Fruit fly (Drosophila melanogaster) whole organism, prepupa: ENCODE measurements around the gene CG13113.

Experiments used
- Blimp-1 ChIP-seq: fragments of 200-800 bp; sonication (Bioruptor generic); optimal IDR thresholded peaks from 3 replicates; lab custom pipeline; 2017; ENCODE audit warnings: missing biosample characterization, missing genetic modification characterization, mild to moderate bottlenecking, moderate library complexity, missing genetic modification reagents
- CG10669 ChIP-seq: fragments of 200-800 bp; sonication (Bioruptor generic); optimal IDR thresholded peaks from 3 replicates; lab custom pipeline; 2018; ENCODE audit warnings: missing biosample characterization, mild to moderate bottlenecking, missing genetic modification characterization, moderate library complexity
- CG11294 ChIP-seq: fragments of 200-800 bp; sonication (Bioruptor generic); IDR thresholded peaks from 2 replicates; pipeline ENCODE4 v1.3.6; 2022; ENCODE audit warnings: missing biosample characterization, missing genetic modification characterization
- CG11762 ChIP-seq: fragments of 200-800 bp; sonication (Bioruptor generic); optimal IDR thresholded peaks from 3 replicates; lab custom pipeline; 2016; ENCODE audit warnings: missing biosample characterization, missing genetic modification characterization; ENCODE audit not compliant: insufficient read depth
- CG11902 ChIP-seq: fragments of 200-800 bp; sonication (Bioruptor generic); optimal IDR thresholded peaks from 3 replicates; lab custom pipeline; 2016; ENCODE audit warnings: missing biosample characterization, missing genetic modification characterization
- CG15336 ChIP-seq: fragments of 200-800 bp; sonication (Bioruptor generic); IDR thresholded peaks from 2 replicates; pipeline ENCODE4 v1.3.6; 2022; ENCODE audit warnings: missing biosample characterization, missing genetic modification characterization
- CG1621 ChIP-seq: fragments of 200-800 bp; sonication (Bioruptor generic); optimal IDR thresholded peaks from 3 replicates; lab custom pipeline; 2018; ENCODE audit warnings: missing biosample characterization, mild to moderate bottlenecking, missing genetic modification characterization
- CG16779 ChIP-seq: fragments of 200-800 bp; sonication (Bioruptor generic); optimal IDR thresholded peaks from 3 replicates; lab custom pipeline; 2017; ENCODE audit warnings: missing biosample characterization, mild to moderate bottlenecking, missing genetic modification characterization
- CG3032 ChIP-seq: fragments of 200-800 bp; optimal IDR thresholded peaks from 2 replicates; lab custom pipeline; 2019; ENCODE audit warnings: missing biosample characterization, mild to moderate bottlenecking, missing genetic modification characterization, moderate library complexity
- CG31627 ChIP-seq: fragments of 200-800 bp; sonication (Bioruptor generic); optimal IDR thresholded peaks from 3 replicates; lab custom pipeline; 2016; ENCODE audit warnings: missing biosample characterization, missing genetic modification characterization
- CG32006 ChIP-seq: fragments of 200-800 bp; sonication (Bioruptor generic); optimal IDR thresholded peaks from 3 replicates; lab custom pipeline; 2017; ENCODE audit warnings: missing biosample characterization, mild to moderate bottlenecking, missing genetic modification characterization
- CG34406 ChIP-seq: fragments of 200-800 bp; sonication (Bioruptor generic); optimal IDR thresholded peaks from 3 replicates; lab custom pipeline; 2016; ENCODE audit warnings: missing biosample characterization, missing genetic modification characterization
- CG3919 ChIP-seq: fragments of 200-800 bp; sonication (Bioruptor generic); optimal IDR thresholded peaks from 3 replicates; lab custom pipeline; 2016; ENCODE audit warnings: missing biosample characterization, missing genetic modification characterization
- CG6276 ChIP-seq: fragments of 200-800 bp; sonication (Bioruptor generic); optimal IDR thresholded peaks from 2 replicates; lab custom pipeline; 2017; ENCODE audit warnings: missing biosample characterization, mild to moderate bottlenecking, missing genetic modification characterization
- CG6792 ChIP-seq: fragments of 200-800 bp; sonication (Bioruptor generic); optimal IDR thresholded peaks from 3 replicates; lab custom pipeline; 2016; ENCODE audit warnings: missing biosample characterization, missing genetic modification characterization
- CG6808 ChIP-seq: fragments of 200-800 bp; sonication (Bioruptor generic); optimal IDR thresholded peaks from 3 replicates; lab custom pipeline; 2017; ENCODE audit warnings: missing biosample characterization, missing genetic modification characterization, mild to moderate bottlenecking, moderate library complexity, missing genetic modification reagents
- CG6854 ChIP-seq: fragments of 200-800 bp; sonication (Bioruptor generic); optimal IDR thresholded peaks from 2 replicates; lab custom pipeline; 2017; ENCODE audit warnings: missing biosample characterization, mild to moderate bottlenecking, missing genetic modification characterization
- CG7368 ChIP-seq: fragments of 200-800 bp; sonication (Bioruptor generic); optimal IDR thresholded peaks from 3 replicates; lab custom pipeline; 2016; ENCODE audit warnings: missing biosample characterization, missing genetic modification characterization
- CG8119 ChIP-seq: fragments of 200-800 bp; sonication (Bioruptor generic); IDR thresholded peaks from 3 replicates; pipeline ENCODE4 v1.3.6; 2022; ENCODE audit warnings: missing biosample characterization, missing genetic modification characterization
- CG8319 ChIP-seq: fragments of 200-800 bp; sonication (Bioruptor generic); optimal IDR thresholded peaks from 3 replicates; lab custom pipeline; 2016; ENCODE audit warnings: missing biosample characterization, missing genetic modification characterization
- CG8632 ChIP-seq: fragments of 200-800 bp; sonication (Bioruptor generic); optimal IDR thresholded peaks from 3 replicates; lab custom pipeline; 2016; ENCODE audit warnings: missing biosample characterization, missing genetic modification characterization
- CG9139 ChIP-seq: fragments of 200-800 bp; sonication (Bioruptor generic); optimal IDR thresholded peaks from 3 replicates; lab custom pipeline; 2017; ENCODE audit warnings: missing biosample characterization, mild to moderate bottlenecking, missing genetic modification characterization
- Eip75B ChIP-seq: fragments of 200-800 bp; sonication (Bioruptor generic); optimal IDR thresholded peaks from 3 replicates; lab custom pipeline; 2016; ENCODE audit warnings: missing biosample characterization, missing genetic modification characterization
- Eip78C ChIP-seq: fragments of 200-800 bp; sonication (Bioruptor generic); peaks from one replicate; lab custom pipeline; 2016; ENCODE audit warnings: missing biosample characterization, missing genetic modification characterization
- Eip93F ChIP-seq: fragments of 200-800 bp; sonication (Bioruptor generic); optimal IDR thresholded peaks from 2 replicates; lab custom pipeline; 2016; ENCODE audit warnings: missing biosample characterization, mild to moderate bottlenecking, missing genetic modification characterization
- Ets96B ChIP-seq: fragments of 200-800 bp; optimal IDR thresholded peaks from 2 replicates; lab custom pipeline; 2019; ENCODE audit warnings: missing biosample characterization, mild to moderate bottlenecking, missing genetic modification characterization, moderate library complexity
- Gug ChIP-seq: fragments of 200-800 bp; sonication (Bioruptor generic); IDR thresholded peaks from 2 replicates; pipeline ENCODE4 v1.3.6; 2022; ENCODE audit warnings: missing biosample characterization, missing genetic modification characterization
- Hr38 ChIP-seq: sonication (Bioruptor generic); optimal IDR thresholded peaks from 2 replicates; lab custom pipeline; 2016; ENCODE audit warnings: missing biosample characterization, missing genetic modification characterization
- Hr39 ChIP-seq: fragments of 200-800 bp; sonication (Bioruptor generic); optimal IDR thresholded peaks from 2 replicates; lab custom pipeline; 2016; ENCODE audit warnings: missing biosample characterization, missing genetic modification characterization
- Hr4 ChIP-seq: fragments of 200-800 bp; sonication (Bioruptor generic); optimal IDR thresholded peaks from 3 replicates; lab custom pipeline; 2016; ENCODE audit warnings: missing biosample characterization, missing genetic modification characterization
- Lpt ChIP-seq: fragments of 200-800 bp; sonication (Bioruptor generic); optimal IDR thresholded peaks from 3 replicates; lab custom pipeline; 2016; ENCODE audit warnings: missing biosample characterization, missing genetic modification characterization
- Smox ChIP-seq: fragments of 200-800 bp; sonication (Bioruptor generic); optimal IDR thresholded peaks from 3 replicates; lab custom pipeline; 2016; ENCODE audit warnings: missing biosample characterization, missing genetic modification characterization
- Sox102F ChIP-seq: fragments of 200-800 bp; sonication (Bioruptor generic); optimal IDR thresholded peaks from 2 replicates; lab custom pipeline; 2016; ENCODE audit warnings: missing biosample characterization, mild to moderate bottlenecking, missing genetic modification characterization
- Sox14 ChIP-seq: fragments of 200-800 bp; sonication (Bioruptor generic); optimal IDR thresholded peaks from 3 replicates; lab custom pipeline; 2016; ENCODE audit warnings: missing biosample characterization, missing genetic modification characterization
- achi ChIP-seq: fragments of 200-800 bp; sonication (Bioruptor generic); optimal IDR thresholded peaks from 3 replicates; lab custom pipeline; 2016; ENCODE audit warnings: missing biosample characterization, missing genetic modification characterization
- acj6 ChIP-seq: fragments of 200-800 bp; sonication (Bioruptor generic); optimal IDR thresholded peaks from 3 replicates; lab custom pipeline; 2016; ENCODE audit warnings: missing biosample characterization, missing genetic modification characterization
- cyc ChIP-seq: fragments of 200-800 bp; sonication (Bioruptor generic); optimal IDR thresholded peaks from 3 replicates; lab custom pipeline; 2016; ENCODE audit warnings: missing biosample characterization, missing genetic modification characterization
- dac ChIP-seq: fragments of 200-800 bp; sonication (Bioruptor generic); optimal IDR thresholded peaks from 2 replicates; lab custom pipeline; 2017; ENCODE audit warnings: missing biosample characterization, mild to moderate bottlenecking, missing genetic modification characterization
- dsx ChIP-seq: fragments of 200-800 bp; optimal IDR thresholded peaks from 3 replicates; lab custom pipeline; 2019; ENCODE audit warnings: missing biosample characterization, mild to moderate bottlenecking, missing genetic modification characterization, moderate library complexity; ENCODE audit not compliant: poor library complexity, severe bottlenecking
- eg ChIP-seq: fragments of 200-800 bp; sonication (Bioruptor generic); IDR thresholded peaks from 3 replicates; pipeline ENCODE4 v1.3.6; 2022; ENCODE audit warnings: missing biosample characterization, missing genetic modification characterization
- esn ChIP-seq: fragments of 200-800 bp; sonication (Bioruptor generic); optimal IDR thresholded peaks from 2 replicates; lab custom pipeline; 2016; ENCODE audit warnings: missing biosample characterization, mild to moderate bottlenecking, missing genetic modification characterization, moderate library complexity
- fd59A ChIP-seq: fragments of 200-800 bp; sonication (Bioruptor generic); optimal IDR thresholded peaks from 2 replicates; lab custom pipeline; 2017; ENCODE audit warnings: missing biosample characterization, mild to moderate bottlenecking, missing genetic modification characterization, missing genetic modification reagents
- fkh ChIP-seq: fragments of 200-800 bp; sonication (Bioruptor generic); optimal IDR thresholded peaks from 3 replicates; lab custom pipeline; 2017; ENCODE audit warnings: missing biosample characterization, mild to moderate bottlenecking, missing genetic modification characterization, moderate library complexity
- net ChIP-seq: fragments of 200-800 bp; sonication (Bioruptor generic); optimal IDR thresholded peaks from 3 replicates; lab custom pipeline; 2016; ENCODE audit warnings: missing biosample characterization, missing genetic modification characterization
- pdm3 ChIP-seq: fragments of 200-800 bp; sonication (Bioruptor generic); optimal IDR thresholded peaks from 3 replicates; lab custom pipeline; 2016; ENCODE audit warnings: missing biosample characterization, missing genetic modification characterization
- salr ChIP-seq, 2 experiments: fragments of 200-800 bp; sonication (Bioruptor generic); optimal IDR thresholded peaks; 3 replicates each; lab custom pipeline; 2016 to 2018; ENCODE audit warnings: missing biosample characterization in 2 of 2, missing genetic modification characterization in 2 of 2, mild to moderate bottlenecking in 1 of 2
- spab ChIP-seq: fragments of 200-800 bp; sonication (Bioruptor generic); optimal IDR thresholded peaks from 2 replicates; lab custom pipeline; 2017; ENCODE audit warnings: missing biosample characterization, mild to moderate bottlenecking, missing genetic modification characterization, missing genetic modification reagents
- ss ChIP-seq, 2 experiments: fragments of 200-800 bp; sonication (Bioruptor generic); optimal IDR thresholded peaks; 2 replicates in 1 of 2; 3 replicates in 1 of 2; lab custom pipeline; 2017 to 2018; ENCODE audit warnings: mild to moderate bottlenecking in 2 of 2, missing biosample characterization in 2 of 2, missing genetic modification characterization in 2 of 2, moderate library complexity in 1 of 2
- svp ChIP-seq: fragments of 200-800 bp; sonication (Bioruptor generic); peaks from one replicate; lab custom pipeline; 2016; ENCODE audit warnings: missing biosample characterization, missing genetic modification characterization
- topi ChIP-seq: fragments of 200-800 bp; sonication (Bioruptor generic); optimal IDR thresholded peaks from 3 replicates; lab custom pipeline; 2016; ENCODE audit warnings: missing biosample characterization, missing genetic modification characterization
- vri ChIP-seq: fragments of 200-800 bp; sonication (Bioruptor generic); optimal IDR thresholded peaks from 3 replicates; lab custom pipeline; 2016; ENCODE audit warnings: missing biosample characterization, mild to moderate bottlenecking, missing genetic modification characterization

CG13113 gene

dm6 chr2L:9576269-9576933 lies 32.4 kb downstream of the CG13113 start, which contains the start of gene Mtpalpha:
Gene Mtpalpha (minus strand): TSS chr2L:9576769.
- TF ChIP-seq Ets96B (tag; lab: Kevin White, UChicago): peak; percentile 75
- TF ChIP-seq CG6808 (GFP tag; lab: Kevin White, UChicago): peak; percentile 99
- peak; percentile 92 for TF ChIP-seq CG8119 (GFP tag; lab: Robert Waterston, UW)
- TF ChIP-seq pdm3 (GFP tag; lab: Kevin White, UChicago): peak; percentile 58
- peak; percentile 67 for TF ChIP-seq achi (GFP tag; lab: Kevin White, UChicago)
- peak; percentile 99 for TF ChIP-seq CG6854 (GFP tag; lab: Kevin White, UChicago)
- TF ChIP-seq vri: no peak
- TF ChIP-seq CG11294 (GFP tag; lab: Robert Waterston, UW): peak; percentile 40; the same call in 1 of the 2 replicates
- peak; percentile 48 for TF ChIP-seq cyc (GFP tag; lab: Kevin White, UChicago)
- peak; percentile 75 for TF ChIP-seq CG32006 (GFP tag; lab: Kevin White, UChicago)
- peak; percentile 96 for TF ChIP-seq spab (GFP tag; lab: Kevin White, UChicago)
- no peak for TF ChIP-seq CG11902 (GFP tag; lab: Kevin White, UChicago)
- no peak for TF ChIP-seq Hr39 (GFP tag; lab: Kevin White, UChicago)
- TF ChIP-seq Hr38 (GFP tag; lab: Kevin White, UChicago): peak; percentile 22
- peak; percentile 71 for TF ChIP-seq CG8632 (GFP tag; lab: Kevin White, UChicago)
- TF ChIP-seq salr (GFP tag; optimal IDR thresholded peaks at IDR 0.05; lab: Kevin White, UChicago): peak; percentile 81 to 89
- TF ChIP-seq CG9139: peak; percentile 99
- peak; percentile 100 for TF ChIP-seq CG6276 (GFP tag; lab: Kevin White, UChicago)
- peak; percentile 99 for TF ChIP-seq CG16779 (tag; lab: Kevin White, UChicago)
- TF ChIP-seq Gug (GFP tag; lab: Robert Waterston, UW): peak; percentile 66
- peak; percentile 67 for TF ChIP-seq dsx (GFP tag; lab: Kevin White, UChicago)
- TF ChIP-seq CG15336 (GFP tag; lab: Robert Waterston, UW): peak; percentile 86
- peak; percentile 72 for TF ChIP-seq topi (GFP tag; lab: Kevin White, UChicago)
- peak; percentile 87 for TF ChIP-seq CG3919
- TF ChIP-seq Eip93F (GFP tag; lab: Kevin White, UChicago): peak; percentile 78
- TF ChIP-seq esn (GFP tag; lab: Kevin White, UChicago): peak; percentile 43
- peak; percentile 83 for TF ChIP-seq dac (GFP tag; lab: Kevin White, UChicago)
- TF ChIP-seq Sox14: peak; percentile 69
- peak; percentile 83 for TF ChIP-seq CG8319 (GFP tag; lab: Kevin White, UChicago)
- TF ChIP-seq Sox102F (GFP tag; lab: Kevin White, UChicago): peak; percentile 78
- peak; percentile 9 for TF ChIP-seq fd59A (GFP tag; lab: Kevin White, UChicago)
- TF ChIP-seq Blimp-1: peak; percentile 88
- peak; percentile 97 for TF ChIP-seq net (GFP tag; lab: Kevin White, UChicago)
- TF ChIP-seq CG11762 (GFP tag; lab: Kevin White, UChicago): peak; percentile 91
- peak; percentile 79 for TF ChIP-seq svp
- TF ChIP-seq Eip75B (GFP tag; lab: Kevin White, UChicago): peak; percentile 57
- peak; percentile 93 for TF ChIP-seq CG1621 (tag; lab: Kevin White, UChicago)
- TF ChIP-seq CG6792 (GFP tag; lab: Kevin White, UChicago): no peak
- TF ChIP-seq Lpt: peak; percentile 90
- peak; percentile 99 to 100 for TF ChIP-seq ss (GFP tag; optimal IDR thresholded peaks at IDR 0.05; lab: Kevin White, UChicago)
- TF ChIP-seq acj6 (GFP tag; lab: Kevin White, UChicago): no peak
- peak; percentile 49 for TF ChIP-seq CG34406 (GFP tag; lab: Kevin White, UChicago)
- peak; percentile 89 for TF ChIP-seq CG7368
- TF ChIP-seq eg (GFP tag; lab: Robert Waterston, UW): peak; percentile 93
- TF ChIP-seq CG10669 (GFP tag; lab: Kevin White, UChicago): peak; percentile 89
- peak; percentile 47 for TF ChIP-seq Smox
- TF ChIP-seq fkh (GFP tag; lab: Kevin White, UChicago): no peak
- TF ChIP-seq CG31627 (GFP tag; lab: Kevin White, UChicago): peak; percentile 51
- TF ChIP-seq Eip78C (GFP tag; lab: Kevin White, UChicago): peak; percentile 94
- TF ChIP-seq CG3032 (tag; lab: Kevin White, UChicago): peak; percentile 64
- peak; percentile 80 for TF ChIP-seq Hr4
